Fruit fly (Drosophila melanogaster): ENCODE data around the gene CG43235.

- TF ChIP-seq Asciz (GFP tag; optimal IDR thresholded peaks at IDR 0.05) (no peak), tin (GFP tag; optimal IDR thresholded peaks at IDR 0.05) (no peak), mld (GFP tag; IDR thresholded peaks at IDR 0.05; ENCODE audit: partially characterized antibody) (no peak), CG10274 (GFP tag; optimal IDR thresholded peaks at IDR 0.05) (no peak)
These were observed 26.6 kb downstream of the CG43235 start, which contains the start of gene CG13793 for dm6 chr2L:7719387-7719786.
